Worm (Caenorhabditis elegans) whole organism, L4 larva: ENCODE measurements around the gene acy-2.

ENCODE experiments used
- D1046.2 ChIP-seq: fragments of 200-800 bp; sonication (Bioruptor generic); IDR thresholded peaks from 2 replicates; pipeline ENCODE4 v1.3.6; 2022; ENCODE audit warnings: missing genetic modification characterization, missing compliant biosample characterization
- F49E8.2 ChIP-seq: sonication (generic microtip); optimal IDR thresholded peaks from 2 replicates; lab custom pipeline; 2016; ENCODE audit warnings: missing compliant biosample characterization, mild to moderate bottlenecking, missing genetic modification characterization, borderline replicate concordance
- Y48G9A.11 ChIP-seq: fragments of 200-800 bp; sonication (Bioruptor generic); IDR thresholded peaks from 2 replicates; pipeline ENCODE4 v1.3.6; 2022; ENCODE audit warnings: missing genetic modification reagents, missing genetic modification characterization, missing compliant biosample characterization
- ZK546.5 ChIP-seq, 2 experiments: sonication (generic microtip); optimal IDR thresholded peaks; 2 replicates each; lab custom pipeline; 2017; ENCODE audit warnings: missing biosample characterization in 2 of 2, missing genetic modification characterization in 2 of 2
- aha-1 ChIP-seq: fragments of 150-350 bp; peaks from one replicate; lab custom pipeline; 2014; ENCODE audit warnings: missing biosample characterization, missing genetic modification characterization
- ceh-20 ChIP-seq: fragments of 200-800 bp; sonication (Bioruptor generic); IDR thresholded peaks from 2 replicates; pipeline ENCODE4 v1.3.6; 2022; ENCODE audit warnings: missing genetic modification reagents, missing genetic modification characterization, missing compliant biosample characterization
- ceh-62 ChIP-seq: sonication (generic microtip); optimal IDR thresholded peaks from 2 replicates; lab custom pipeline; 2017; ENCODE audit warnings: missing biosample characterization, missing genetic modification characterization
- ceh-82 ChIP-seq: sonication (generic microtip); optimal IDR thresholded peaks from 2 replicates; lab custom pipeline; 2017; ENCODE audit warnings: missing biosample characterization, missing genetic modification characterization
- ctbp-1 ChIP-seq: fragments of 200-800 bp; sonication (Bioruptor generic); IDR thresholded peaks from 2 replicates; pipeline ENCODE4 v1.3.6; 2022; ENCODE audit warnings: missing genetic modification reagents, missing genetic modification characterization, missing compliant biosample characterization
- daf-16 ChIP-seq, 3 experiments: sonication (generic microtip); optimal IDR thresholded peaks; 2 replicates each; lab custom pipeline; 2016 to 2017; ENCODE audit warnings: missing genetic modification characterization in 3 of 3, missing genetic modification reagents in 3 of 3, mild to moderate bottlenecking in 2 of 3, missing compliant biosample characterization in 2 of 3, missing biosample characterization in 1 of 3, moderate library complexity in 1 of 3
- egl-27 ChIP-seq: sonication (generic microtip); optimal IDR thresholded peaks from 3 replicates; lab custom pipeline; 2017; ENCODE audit warnings: missing biosample characterization, missing genetic modification reagents, missing genetic modification characterization
- fkh-10 ChIP-seq: fragments of 150-350 bp; optimal IDR thresholded peaks from 2 replicates; lab custom pipeline; 2014; ENCODE audit warnings: missing biosample characterization, missing genetic modification reagents, missing genetic modification characterization
- hif-1 ChIP-seq, 2 experiments: sonication (generic microtip); optimal IDR thresholded peaks; 2 replicates each; lab custom pipeline; 2016 to 2017; ENCODE audit warnings: missing compliant biosample characterization in 2 of 2, missing genetic modification characterization in 2 of 2, missing genetic modification reagents in 2 of 2, missing genotype in 2 of 2, mild to moderate bottlenecking in 1 of 2
- hlh-11 ChIP-seq: fragments of 200-800 bp; sonication (Bioruptor generic); optimal IDR thresholded peaks from 2 replicates; lab custom pipeline; 2018; ENCODE audit warnings: mild to moderate bottlenecking, missing genetic modification characterization, missing compliant biosample characterization
- hlh-30 ChIP-seq: sonication (generic microtip); optimal IDR thresholded peaks from 2 replicates; lab custom pipeline; 2017; ENCODE audit warnings: antibody characterized with exemption, mild to moderate bottlenecking, missing genetic modification characterization, missing compliant biosample characterization; ENCODE audit not compliant: insufficient read depth
- lin-1 ChIP-seq: fragments of 200-800 bp; sonication (Bioruptor generic); IDR thresholded peaks from 2 replicates; pipeline ENCODE4 v1.3.6; 2022; ENCODE audit warnings: missing genetic modification reagents, missing genetic modification characterization, missing compliant biosample characterization
- lin-15B ChIP-seq: fragments of 150-350 bp; sonication (generic microtip); optimal IDR thresholded peaks from 3 replicates; lab custom pipeline; 2014; ENCODE audit warnings: missing biosample characterization, missing genetic modification characterization
- lin-29 ChIP-seq: fragments of 200-800 bp; sonication (Bioruptor generic); IDR thresholded peaks from 2 replicates; pipeline ENCODE4 v1.3.6; 2022; ENCODE audit warnings: missing genetic modification reagents, missing genetic modification characterization, missing compliant biosample characterization
- lin-38 ChIP-seq: fragments of 200-800 bp; sonication (Bioruptor generic); IDR thresholded peaks from 2 replicates; pipeline ENCODE4 v1.3.6; 2022; ENCODE audit warnings: missing genetic modification reagents, missing genetic modification characterization, missing compliant biosample characterization
- lsy-2 ChIP-seq, 2 experiments: fragments of 150-350 bp in 1 of 2; sonication (generic microtip) in 1 of 2; optimal IDR thresholded peaks; 2 replicates each; lab custom pipeline; 2014 to 2017; ENCODE audit warnings: missing biosample characterization in 2 of 2, missing genetic modification characterization in 2 of 2
- mep-1 ChIP-seq: fragments of 150-350 bp; sonication (generic microtip); optimal IDR thresholded peaks from 3 replicates; lab custom pipeline; 2014; ENCODE audit warnings: missing biosample characterization, missing genetic modification characterization
- mes-2 ChIP-seq: sonication (generic microtip); optimal IDR thresholded peaks from 2 replicates; lab custom pipeline; 2016; ENCODE audit warnings: missing genotype, mild to moderate bottlenecking, missing genetic modification characterization, missing compliant biosample characterization; ENCODE audit not compliant: poor library complexity, severe bottlenecking
- nhr-102 ChIP-seq: sonication (generic microtip); optimal IDR thresholded peaks from 2 replicates; lab custom pipeline; 2016; ENCODE audit warnings: mild to moderate bottlenecking, missing genetic modification characterization, moderate library complexity, missing compliant biosample characterization
- nhr-111 ChIP-seq: fragments of 200-800 bp; sonication (Bioruptor generic); optimal IDR thresholded peaks from 2 replicates; lab custom pipeline; 2018; ENCODE audit warnings: mild to moderate bottlenecking, missing genetic modification characterization, missing compliant biosample characterization
- nhr-41 ChIP-seq: fragments of 200-800 bp; sonication (Bioruptor generic); IDR thresholded peaks from 2 replicates; pipeline ENCODE4 v1.3.6; 2022; ENCODE audit warnings: missing genetic modification reagents, missing genetic modification characterization, missing compliant biosample characterization
- nhr-77 ChIP-seq: fragments of 150-350 bp; optimal IDR thresholded peaks from 2 replicates; lab custom pipeline; 2014; ENCODE audit warnings: missing biosample characterization, missing genetic modification characterization
- php-3 ChIP-seq: fragments of 200-800 bp; sonication (Bioruptor generic); IDR thresholded peaks from 2 replicates; pipeline ENCODE4 v1.3.6; 2022; ENCODE audit warnings: missing genetic modification reagents, missing genetic modification characterization, missing compliant biosample characterization
- pqm-1 ChIP-seq: sonication (generic microtip); optimal IDR thresholded peaks from 2 replicates; lab custom pipeline; 2017; ENCODE audit warnings: missing biosample characterization, missing genetic modification characterization
- sdz-12 ChIP-seq: fragments of 200-800 bp; sonication (Bioruptor generic); optimal IDR thresholded peaks from 2 replicates; lab custom pipeline; 2018; ENCODE audit warnings: mild to moderate bottlenecking, missing genetic modification characterization, missing compliant biosample characterization
- unc-130 ChIP-seq: sonication (generic microtip); optimal IDR thresholded peaks from 2 replicates; lab custom pipeline; 2016; ENCODE audit warnings: missing genetic modification reagents, missing genetic modification characterization, missing compliant biosample characterization
- unc-62 ChIP-seq, 3 experiments: fragments of 150-350 bp in 1 of 3; sonication (generic microtip); optimal IDR thresholded peaks in 2 of 3; peaks in 1 of 3; 1 replicate in 1 of 3; 2 replicates in 2 of 3; lab custom pipeline; 2014 to 2017; ENCODE audit warnings: missing biosample characterization in 3 of 3, missing genetic modification characterization in 3 of 3, missing genetic modification reagents in 3 of 3, missing genotype in 1 of 3
- vab-7 ChIP-seq: fragments of 200-800 bp; sonication (Bioruptor generic); IDR thresholded peaks from 2 replicates; pipeline ENCODE4 v1.3.6; 2022; ENCODE audit warnings: missing genetic modification reagents, missing genetic modification characterization, missing compliant biosample characterization

The acy-2 gene

DNA sequence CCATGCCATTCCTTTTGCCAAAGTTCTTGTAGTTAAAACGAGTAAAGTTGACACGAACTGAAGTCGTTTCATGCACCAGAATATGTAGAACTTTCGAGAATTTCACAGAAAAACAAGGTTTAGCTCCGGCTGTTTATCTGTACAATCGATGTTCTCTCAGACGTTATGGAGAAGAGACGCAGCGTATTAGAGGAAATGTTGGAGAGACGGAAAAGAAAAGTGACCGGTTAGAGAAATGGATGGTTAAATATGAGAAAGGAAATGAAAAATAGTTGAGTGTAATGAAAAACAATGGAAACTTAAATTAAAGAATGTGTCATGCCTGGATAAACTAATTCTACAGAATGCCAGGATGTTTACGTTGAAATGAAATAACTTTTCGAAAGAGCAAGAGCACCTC lies 12.1 kb upstream of the acy-2 start, which contains the start of gene pcm-1 (continued):
- TF ChIP-seq lin-38 = no peak
- no peak for TF ChIP-seq vab-7 (GFP tag; lab: Robert Waterston, UW)
- no peak for TF ChIP-seq egl-27
- TF ChIP-seq hif-1 (tag; optimal IDR thresholded peaks at IDR 0.05; lab: Kevin White, UChicago) = no peak
- TF ChIP-seq daf-16 (GFP tag; optimal IDR thresholded peaks at IDR 0.05; lab: Kevin White, UChicago) = peak in 1 of 2 experiments; percentile 71
- TF ChIP-seq daf-16 (tag; optimal IDR thresholded peaks at IDR 0.05; lab: Kevin White, UChicago) = peak; percentile 92
- TF ChIP-seq mes-2 (tag; lab: Kevin White, UChicago) = no peak
- TF ChIP-seq nhr-102 (tag; lab: Kevin White, UChicago) = no peak
- TF ChIP-seq ZK546.5 (tag; optimal IDR thresholded peaks at IDR 0.05; lab: Kevin White, UChicago) = no peak
- TF ChIP-seq ctbp-1 (GFP tag; lab: Robert Waterston, UW) = no peak
- no peak for TF ChIP-seq php-3 (GFP tag; lab: Robert Waterston, UW)
- no peak for TF ChIP-seq lin-1
- TF ChIP-seq unc-130 (GFP tag; lab: Kevin White, UChicago) = no peak
- TF ChIP-seq pqm-1 = no peak
- TF ChIP-seq lin-29 = no peak
- TF ChIP-seq hlh-30 (tag; lab: Kevin White, UChicago) = peak; percentile 30
- TF ChIP-seq nhr-41 (GFP tag; lab: Robert Waterston, UW) = no peak
- TF ChIP-seq Y48G9A.11 (GFP tag; lab: Robert Waterston, UW) = no peak
- TF ChIP-seq ceh-20 = no peak
- no peak for TF ChIP-seq F49E8.2
- TF ChIP-seq hlh-11 (tag; lab: Kevin White, UChicago) = peak; percentile 59
- TF ChIP-seq sdz-12 (GFP tag; lab: Kevin White, UChicago) = no peak
- TF ChIP-seq mep-1 (tag; lab: Kevin White, UChicago) = peak; percentile 13

DNA sequence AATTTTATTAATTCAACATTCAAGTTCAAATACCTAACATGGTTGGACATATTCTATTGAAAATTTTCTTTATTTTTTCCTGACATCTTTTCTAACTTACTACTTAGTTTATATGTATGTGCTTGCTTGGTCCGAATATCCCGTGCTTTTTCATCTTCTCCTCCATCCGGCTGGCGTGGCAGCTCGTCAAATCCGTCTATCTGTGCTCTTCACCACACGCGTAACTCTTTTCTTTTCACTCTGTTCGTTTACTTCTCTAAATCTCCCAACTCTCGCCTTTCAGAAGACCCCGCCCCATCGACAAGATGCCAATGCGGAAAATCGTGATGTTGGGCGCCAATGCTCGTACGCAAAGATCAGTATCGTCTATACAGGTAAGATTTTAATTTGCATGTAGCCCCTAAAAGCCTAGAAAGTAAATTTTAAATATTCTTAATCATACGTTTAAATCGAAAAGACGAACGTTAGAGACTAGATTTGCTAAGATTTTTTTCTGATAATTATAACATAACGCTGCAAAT lies 11.1 kb upstream of the acy-2 start:
- peak; percentile 56 for TF ChIP-seq hlh-30 (tag; lab: Kevin White, UChicago)
- TF ChIP-seq unc-62 (GFP tag; optimal IDR thresholded peaks at IDR 0.05 in 1 of 2; lab: Kevin White, UChicago) = peak in 1 of 2 experiments; percentile 95
- no peak for TF ChIP-seq unc-62 (tag; optimal IDR thresholded peaks at IDR 0.05; lab: Kevin White, UChicago)
- TF ChIP-seq D1046.2 (GFP tag; lab: Robert Waterston, UW) = no peak
- TF ChIP-seq mep-1 (tag; lab: Kevin White, UChicago) = peak; percentile 23
- TF ChIP-seq hlh-11 (tag; lab: Kevin White, UChicago) = peak; percentile 28
- TF ChIP-seq fkh-10 (GFP tag; lab: Kevin White, UChicago) = peak; percentile 18
- TF ChIP-seq lsy-2 (tag; optimal IDR thresholded peaks at IDR 0.05; lab: Kevin White, UChicago) = peak in 1 of 2 experiments; percentile 7
- no peak for TF ChIP-seq lin-15B (tag; lab: Kevin White, UChicago)
- TF ChIP-seq, all 104 proteins: peak for 6

DNA sequence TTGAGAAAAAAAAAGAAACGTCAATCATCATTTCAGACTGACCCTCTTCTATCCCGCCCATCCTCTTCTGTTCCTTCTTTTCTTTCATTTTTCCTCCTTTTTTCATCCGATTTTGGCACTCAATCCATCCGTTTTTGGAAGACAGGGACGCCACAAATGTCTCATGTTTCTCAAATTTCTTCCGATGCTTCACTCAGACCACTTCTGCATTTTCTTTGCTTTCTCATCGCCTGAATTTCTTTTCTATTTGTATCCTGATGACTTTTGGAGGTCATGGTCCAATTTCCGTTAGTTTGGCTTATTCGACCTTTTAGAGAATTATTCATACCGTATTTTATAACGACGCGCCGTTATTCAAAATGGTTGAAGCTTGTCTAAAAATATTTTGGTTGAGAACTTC lies 3.2 kb upstream of the acy-2 start:
- TF ChIP-seq nhr-111 (GFP tag; lab: Kevin White, UChicago) (no peak), unc-62 (GFP tag; optimal IDR thresholded peaks at IDR 0.05 in 1 of 2; lab: Kevin White, UChicago) (peak in 1 of 2 experiments; percentile 91), unc-62 (tag; optimal IDR thresholded peaks at IDR 0.05; lab: Kevin White, UChicago) (no peak)
- TF ChIP-seq, all 104 proteins: peak for 1

DNA sequence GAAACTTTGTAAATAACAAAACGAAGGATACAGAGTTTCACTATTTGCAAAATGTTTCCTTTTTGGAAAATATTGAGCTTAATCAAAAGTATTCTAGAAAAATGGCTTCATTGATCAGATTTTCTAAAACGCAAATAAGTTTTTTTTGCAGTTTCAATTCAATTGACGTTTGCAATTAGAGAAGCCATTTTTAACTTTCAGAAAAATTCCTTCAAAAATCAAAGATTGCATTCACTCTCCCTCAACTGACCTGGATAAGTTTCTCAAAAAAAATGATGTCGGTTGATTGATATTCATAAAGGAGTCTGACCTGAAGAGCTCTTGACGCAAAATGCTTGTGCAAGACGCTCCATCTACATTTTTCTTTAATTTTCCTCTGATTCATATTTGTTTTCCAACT lies 2.1 kb upstream of the acy-2 start:
- TF ChIP-seq ceh-62 (tag; lab: Kevin White, UChicago) (no peak), unc-62 (GFP tag; optimal IDR thresholded peaks at IDR 0.05 in 1 of 2; lab: Kevin White, UChicago) (peak in 1 of 2 experiments; percentile 92), unc-62 (tag; optimal IDR thresholded peaks at IDR 0.05; lab: Kevin White, UChicago) (no peak)

DNA sequence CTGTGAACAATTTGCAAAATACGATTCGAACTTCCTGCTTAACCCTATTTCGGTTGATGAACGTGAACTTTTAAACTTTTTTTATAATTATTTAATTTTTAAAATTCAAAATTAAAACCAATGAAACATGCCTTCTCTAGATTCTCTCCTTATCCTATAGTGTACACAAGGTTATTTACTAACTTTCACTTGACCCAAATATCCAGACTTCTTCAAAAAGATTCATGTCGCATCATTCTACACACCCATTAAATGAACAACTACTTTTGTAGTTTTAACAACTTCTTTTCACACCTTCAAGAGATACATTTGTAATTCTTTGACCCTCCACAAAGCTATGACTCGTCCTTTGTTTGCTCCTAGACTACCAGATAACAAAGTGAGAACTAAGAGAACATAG lies 6.9 kb downstream of the acy-2 start:
- TF ChIP-seq nhr-77 (tag; lab: Kevin White, UChicago) (no peak), fkh-10 (GFP tag; lab: Kevin White, UChicago) (no peak), ceh-82 (tag; lab: Kevin White, UChicago) (no peak), aha-1 (tag; lab: Kevin White, UChicago) (peak; percentile 34)
